Fruit fly (Drosophila melanogaster): ENCODE measurements around the gene RpL7A.

The RpL7A gene

DNA sequence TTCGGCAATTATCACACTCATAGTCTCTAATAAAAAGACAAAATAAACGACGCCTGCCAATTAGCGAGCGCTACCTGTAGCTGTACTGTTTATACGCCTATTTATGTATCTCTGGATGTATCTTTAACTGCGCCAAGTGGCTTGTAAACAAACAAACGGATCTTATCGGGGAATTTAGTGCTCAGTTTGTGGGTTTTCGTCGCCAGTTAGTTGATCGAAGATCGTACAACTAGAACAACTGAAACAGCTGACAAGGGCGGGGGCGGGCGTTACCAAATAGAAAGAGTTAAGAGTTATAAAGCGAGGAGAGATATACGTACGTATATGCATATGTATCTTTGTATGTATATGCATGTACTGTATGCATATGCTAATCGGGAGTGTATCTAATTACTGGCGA lies 13.8 kb upstream of the RpL7A start:
- TF ChIP-seq Myc (optimal IDR thresholded peaks at IDR 0.05) = no peak
- no peak for TF ChIP-seq Rel (GFP tag; optimal IDR thresholded peaks at IDR 0.05)
- TF ChIP-seq Rel (tag; optimal IDR thresholded peaks at IDR 0.05) = no peak
- TF ChIP-seq jim (GFP tag; optimal IDR thresholded peaks at IDR 0.05) = no peak
- TF ChIP-seq Vsx2 (GFP tag; optimal IDR thresholded peaks at IDR 0.05; ENCODE audit: partially characterized antibody) = no peak
- no peak for TF ChIP-seq rgr (GFP tag; optimal IDR thresholded peaks at IDR 0.05)
- no peak for TF ChIP-seq Dif (GFP tag; optimal IDR thresholded peaks at IDR 0.05; ENCODE audit: partially characterized antibody)

DNA sequence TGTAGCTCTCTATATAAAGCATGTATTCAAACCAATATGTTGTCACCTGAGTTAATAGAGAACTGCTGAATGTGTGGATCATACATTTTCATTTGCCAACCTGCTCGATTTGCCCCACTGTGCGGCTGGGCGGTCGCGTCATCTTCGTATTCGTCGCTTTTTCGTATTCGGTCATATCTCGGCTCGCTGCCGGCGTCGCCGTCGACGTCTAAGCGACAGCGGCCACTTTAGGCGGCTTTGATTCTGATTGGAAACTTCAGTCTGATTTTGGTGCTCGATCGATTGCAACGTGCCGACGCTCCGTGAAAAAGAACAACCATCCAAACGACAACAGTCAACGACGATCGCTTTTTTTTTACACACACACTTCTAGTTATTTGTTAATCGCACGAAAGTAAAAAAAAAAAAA lies 12.7 kb upstream of the RpL7A start:
- TF ChIP-seq CrebA (GFP tag; optimal IDR thresholded peaks at IDR 0.05; ENCODE audit: borderline replicate concordance) = no peak
- TF ChIP-seq Sp1 (GFP tag; optimal IDR thresholded peaks at IDR 0.05) = peak; percentile 3
- TF ChIP-seq Jra (GFP tag; optimal IDR thresholded peaks at IDR 0.05) = peak; percentile 21
- TF ChIP-seq woc (GFP tag; optimal IDR thresholded peaks at IDR 0.05) = peak; percentile 59
- TF ChIP-seq Hr83 (GFP tag; optimal IDR thresholded peaks at IDR 0.05; ENCODE audit: poor library complexity, severe bottlenecking) = peak; percentile 51
- TF ChIP-seq Rel (GFP tag; optimal IDR thresholded peaks at IDR 0.05) = no peak
- TF ChIP-seq Rel (tag; optimal IDR thresholded peaks at IDR 0.05) = peak; percentile 28
- no peak for TF ChIP-seq GATAd (GFP tag; optimal IDR thresholded peaks at IDR 0.05)

DNA sequence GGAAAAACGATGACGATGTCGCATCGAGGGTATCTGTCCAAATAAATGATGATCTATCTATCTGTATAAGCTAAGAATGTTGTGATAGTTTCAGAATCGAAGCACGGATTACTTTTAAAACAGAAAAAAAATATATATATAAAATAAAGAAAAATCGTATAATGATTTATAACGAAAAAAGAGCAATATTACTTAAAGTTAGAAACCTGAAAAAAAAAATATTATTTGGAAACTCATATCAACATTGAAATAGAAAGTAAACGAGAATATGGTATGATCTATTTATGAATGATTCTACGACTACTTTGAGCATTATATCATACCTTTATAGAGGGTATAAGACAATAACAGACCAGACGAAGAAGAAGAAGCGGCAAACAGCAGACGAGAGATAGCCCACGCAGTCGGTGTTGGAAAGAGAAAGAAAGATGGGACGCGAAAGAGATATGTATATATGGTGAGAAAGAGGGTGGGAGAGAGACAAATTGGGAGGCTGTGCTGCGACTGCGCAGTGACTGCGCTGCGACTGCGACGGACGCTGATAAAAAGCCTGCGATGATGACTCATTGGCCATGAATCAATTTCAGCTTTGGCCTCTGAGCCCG lies 10.5 kb upstream of the RpL7A start:
- TF ChIP-seq CG32264 (GFP tag; optimal IDR thresholded peaks at IDR 0.05) (no peak), Hnf4 (GFP tag; optimal IDR thresholded peaks at IDR 0.05) (no peak), Vsx2 (GFP tag; optimal IDR thresholded peaks at IDR 0.05; ENCODE audit: partially characterized antibody) (peak; percentile 12), Jra (GFP tag; optimal IDR thresholded peaks at IDR 0.05) (peak; percentile 24), GATAd (GFP tag; optimal IDR thresholded peaks at IDR 0.05) (no peak), Dif (GFP tag; optimal IDR thresholded peaks at IDR 0.05; ENCODE audit: partially characterized antibody) (peak; percentile 47), fru (GFP tag; optimal IDR thresholded peaks at IDR 0.05) (no peak), br (GFP tag; optimal IDR thresholded peaks at IDR 0.05) (no peak), Myc (optimal IDR thresholded peaks at IDR 0.05) (no peak)

DNA sequence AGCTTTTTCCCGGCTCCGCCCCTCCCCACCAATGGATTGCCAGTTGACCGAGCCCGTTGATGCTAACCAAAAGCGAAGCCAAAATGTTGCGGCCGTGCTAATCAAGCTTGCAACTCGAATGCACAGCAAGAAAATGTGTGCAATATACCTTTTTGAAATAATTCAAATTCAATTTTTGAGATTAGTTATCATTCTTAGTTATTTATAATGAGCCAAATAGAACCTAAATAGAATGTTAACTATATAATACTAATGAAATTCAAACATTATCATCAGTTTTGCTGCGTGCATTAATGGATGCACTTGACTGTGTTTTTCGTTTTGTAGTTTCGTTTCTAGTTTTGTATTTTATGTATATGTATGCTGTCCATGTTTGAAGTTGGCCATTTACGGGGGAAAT lies 9.2 kb upstream of the RpL7A start:
- TF ChIP-seq psq (GFP tag; optimal IDR thresholded peaks at IDR 0.05) = peak; percentile 48
- no peak for TF ChIP-seq Vsx2 (GFP tag; optimal IDR thresholded peaks at IDR 0.05; ENCODE audit: partially characterized antibody)
- TF ChIP-seq CG9705 (GFP tag; optimal IDR thresholded peaks at IDR 0.05) = no peak
- TF ChIP-seq sage (GFP tag; optimal IDR thresholded peaks at IDR 0.05) = no peak
- peak; percentile 28 for TF ChIP-seq Hnf4 (GFP tag; optimal IDR thresholded peaks at IDR 0.05)
- peak in 1 of 2 experiments; percentile 51 for TF ChIP-seq foxo (GFP tag; optimal IDR thresholded peaks at IDR 0.05)
- TF ChIP-seq h (GFP tag; optimal IDR thresholded peaks at IDR 0.05) = peak; percentile 60
- TF ChIP-seq ey (GFP tag; optimal IDR thresholded peaks at IDR 0.05) = peak; percentile 23
- peak; percentile 61 for TF ChIP-seq rgr (GFP tag; optimal IDR thresholded peaks at IDR 0.05)
- peak; percentile 56 for TF ChIP-seq woc (GFP tag; optimal IDR thresholded peaks at IDR 0.05)
- peak; percentile 56 for TF ChIP-seq Sp1 (GFP tag; optimal IDR thresholded peaks at IDR 0.05)
- TF ChIP-seq br (GFP tag; optimal IDR thresholded peaks at IDR 0.05) = peak; percentile 49
- peak; percentile 64 for TF ChIP-seq OdsH (GFP tag; optimal IDR thresholded peaks at IDR 0.05)
- no peak for TF ChIP-seq GATAd (GFP tag; optimal IDR thresholded peaks at IDR 0.05)
- TF ChIP-seq fru (GFP tag; optimal IDR thresholded peaks at IDR 0.05) = peak; percentile 54
- peak; percentile 63 for TF ChIP-seq HLH106 (tag; optimal IDR thresholded peaks at IDR 0.05)
- no peak for TF ChIP-seq Jra (GFP tag; optimal IDR thresholded peaks at IDR 0.05)

DNA sequence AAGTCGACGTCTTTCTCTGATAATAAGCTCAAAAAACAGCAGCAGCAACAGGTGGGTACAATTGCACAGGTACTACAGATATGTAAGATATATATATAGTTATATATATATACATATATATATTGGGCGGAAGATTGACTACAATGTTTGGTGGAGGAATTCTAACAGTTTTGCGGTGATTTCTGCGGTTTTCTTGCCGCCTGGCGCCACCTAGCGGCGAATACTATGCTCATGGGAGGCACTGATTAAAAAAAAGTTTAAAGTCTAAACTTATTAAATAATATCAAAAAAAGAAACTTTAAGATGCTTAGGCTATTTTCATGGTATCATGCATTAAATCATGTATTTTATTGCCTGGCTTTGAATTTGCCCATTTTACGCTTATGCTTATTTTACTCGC lies 8.1 kb upstream of the RpL7A start:
- TF ChIP-seq foxo (GFP tag; optimal IDR thresholded peaks at IDR 0.05) = no peak
- no peak for TF ChIP-seq Vsx2 (GFP tag; optimal IDR thresholded peaks at IDR 0.05; ENCODE audit: partially characterized antibody)
- TF ChIP-seq Mio (GFP tag; optimal IDR thresholded peaks at IDR 0.05) = no peak

DNA sequence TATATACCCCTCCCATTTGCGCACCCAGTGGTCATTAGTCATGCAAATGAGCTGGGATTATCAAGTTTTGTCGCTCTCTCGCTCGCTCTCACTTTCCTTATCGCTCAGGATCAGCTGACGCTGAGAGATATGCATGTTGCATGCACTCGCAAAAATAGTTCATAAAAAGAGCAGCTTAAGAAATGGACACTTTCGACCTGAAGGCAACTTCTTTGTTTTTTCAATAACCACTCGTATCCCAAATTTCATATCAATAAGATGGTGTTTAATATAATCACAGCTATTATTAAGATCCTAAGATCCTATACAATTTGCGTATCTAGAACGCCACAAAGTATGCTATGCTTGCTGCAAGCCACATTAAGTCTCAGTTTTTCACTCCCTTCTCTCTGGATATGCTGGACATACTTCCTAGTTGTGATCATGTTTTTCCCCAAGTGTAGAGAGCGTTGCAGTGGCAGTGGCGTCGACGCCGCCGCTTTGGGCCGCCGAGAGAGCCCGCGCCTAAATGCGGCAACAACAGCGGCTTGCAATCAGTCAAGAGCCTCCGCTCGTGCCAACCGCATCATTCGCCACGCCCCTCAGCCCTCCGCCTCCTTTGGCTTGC lies 7.2 kb upstream of the RpL7A start, which contains the start of gene CG34417:
Gene CG34417 (plus strand): TSS at position 557 of the 607 bp plus-strand sequence.
- TF ChIP-seq Jra (GFP tag; optimal IDR thresholded peaks at IDR 0.05) (peak; percentile 20), GATAd (GFP tag; optimal IDR thresholded peaks at IDR 0.05) (no peak), br (GFP tag; optimal IDR thresholded peaks at IDR 0.05) (peak; percentile 77), OdsH (GFP tag; optimal IDR thresholded peaks at IDR 0.05) (peak; percentile 70), Sp1 (GFP tag; optimal IDR thresholded peaks at IDR 0.05) (peak; percentile 78), lola (GFP tag; optimal IDR thresholded peaks at IDR 0.05) (no peak), jim (GFP tag; optimal IDR thresholded peaks at IDR 0.05) (no peak), Dfd (GFP tag; optimal IDR thresholded peaks at IDR 0.05) (no peak), Hr83 (GFP tag; optimal IDR thresholded peaks at IDR 0.05; ENCODE audit: poor library complexity, severe bottlenecking) (no peak), Abd-B (GFP tag; optimal IDR thresholded peaks at IDR 0.05) (no peak), fru (GFP tag; optimal IDR thresholded peaks at IDR 0.05) (peak; percentile 81), Myc (optimal IDR thresholded peaks at IDR 0.05) (no peak), tai (GFP tag; optimal IDR thresholded peaks at IDR 0.05) (no peak), CrebA (GFP tag; optimal IDR thresholded peaks at IDR 0.05; ENCODE audit: borderline replicate concordance) (no peak), dsf (GFP tag; optimal IDR thresholded peaks at IDR 0.05; ENCODE audit: borderline replicate concordance) (no peak), brk (GFP tag; optimal IDR thresholded peaks at IDR 0.05) (no peak), rgr (GFP tag; optimal IDR thresholded peaks at IDR 0.05) (peak; percentile 60), usp (GFP tag; optimal IDR thresholded peaks at IDR 0.05) (no peak), Hr78 (GFP tag; optimal IDR thresholded peaks at IDR 0.05) (no peak), CG9705 (GFP tag; optimal IDR thresholded peaks at IDR 0.05) (no peak), Hnf4 (GFP tag; optimal IDR thresholded peaks at IDR 0.05) (peak; percentile 45), pan (optimal IDR thresholded peaks at IDR 0.05) (no peak), ey (GFP tag; optimal IDR thresholded peaks at IDR 0.05) (peak; percentile 78), sage (GFP tag; optimal IDR thresholded peaks at IDR 0.05) (no peak), psq (GFP tag; optimal IDR thresholded peaks at IDR 0.05) (peak; percentile 72), h (GFP tag; optimal IDR thresholded peaks at IDR 0.05) (peak; percentile 74), HLH106 (tag; optimal IDR thresholded peaks at IDR 0.05) (peak; percentile 70)

Measured in whole organism, wandering third instar larva.